Worm (Caenorhabditis elegans): Measurements from ENCODE around the gene sra-2.

ce11 chrII:9482529-9482928 is 46.1 kb upstream of the sra-2 start:
- TF ChIP-seq him-1 (tag; optimal IDR thresholded peaks at IDR 0.05) = no peak
- no peak for TF ChIP-seq W03F9.2 (tag; optimal IDR thresholded peaks at IDR 0.05)
- no peak for TF ChIP-seq dao-5 (tag; optimal IDR thresholded peaks at IDR 0.05)

Measured in whole organism, L4/young adult.